Fruit fly (Drosophila melanogaster) Kc167 (cell line): ENCODE data around the gene Ski6.

Experiments used
- Myc ChIP-seq: fragments of >200 bp; optimal IDR thresholded peaks from 2 replicates; lab custom pipeline; 2017; ENCODE audit warnings: missing external identifiers
- Sin3A ChIP-seq: fragments of >200 bp; optimal IDR thresholded peaks from 2 replicates; lab custom pipeline; 2018; ENCODE audit warnings: missing external identifiers
- h ChIP-seq: fragments of >200 bp; optimal IDR thresholded peaks from 3 replicates; lab custom pipeline; 2018; ENCODE audit warnings: missing external identifiers
- insv ChIP-seq: fragments of >200 bp; optimal IDR thresholded peaks from 3 replicates; lab custom pipeline; 2018; ENCODE audit warnings: missing external identifiers
- psq ChIP-seq: fragments of >200 bp; optimal IDR thresholded peaks from 2 replicates; lab custom pipeline; 2017; ENCODE audit warnings: missing external identifiers
- ttk ChIP-seq: sonication (Bioruptor generic); optimal IDR thresholded peaks from 2 replicates; lab custom pipeline; 2017; ENCODE audit warnings: missing external identifiers

DNA sequence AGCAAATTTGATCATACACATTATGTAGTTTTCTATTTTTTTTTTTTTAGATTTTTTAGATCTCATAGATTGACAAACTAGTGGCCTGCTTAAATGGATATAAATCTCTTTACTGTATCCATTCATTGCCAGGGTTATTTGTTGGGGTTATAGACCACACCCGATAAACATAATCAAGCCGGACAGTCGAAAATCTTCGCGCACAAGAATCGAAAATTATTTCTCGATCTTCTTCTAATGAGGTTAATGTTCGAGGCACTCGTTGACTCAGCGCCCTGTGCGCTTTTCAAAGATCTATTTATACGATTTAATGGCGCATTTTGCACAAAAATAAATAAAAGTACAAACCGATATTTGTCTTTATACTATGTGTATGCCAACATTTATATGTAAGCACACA lies 37.4 kb upstream of the Ski6 start, which contains the start of gene CG31730:
- TF ChIP-seq h (lab: Kevin White, UChicago) (no peak), Myc (lab: Kevin White, UChicago) (no peak), Sin3A (lab: Kevin White, UChicago) (no peak), psq (lab: Kevin White, UChicago) (no peak), ttk (no peak), insv (lab: Kevin White, UChicago) (no peak)
